Worm (Caenorhabditis elegans): ENCODE measurements around the gene K04C2.3.

The K04C2.3 gene

DNA sequence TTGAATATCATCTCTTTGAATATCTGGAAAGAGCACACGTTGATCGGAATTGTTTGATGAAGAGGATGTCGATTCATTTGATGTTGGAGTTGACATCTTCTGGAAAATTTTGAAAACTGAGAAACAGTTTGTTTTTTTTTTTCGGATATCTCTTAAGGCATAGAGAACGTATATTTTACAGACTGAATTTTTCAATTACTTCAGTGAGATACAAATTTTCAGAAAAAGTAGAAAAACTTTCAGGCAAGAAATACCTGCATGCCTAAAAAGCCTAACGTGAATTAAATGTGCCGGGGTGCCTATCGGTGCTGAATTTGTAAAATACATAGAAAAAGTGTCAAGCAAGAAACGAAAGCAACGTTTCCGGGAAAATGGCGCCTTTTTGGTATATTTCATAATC, 16.2 kb upstream of the K04C2.3 start, which contains the start of gene zak-1 (continued):
- TF ChIP-seq ceh-100 (GFP tag; IDR thresholded peaks at IDR 0.05) = no peak
- TF ChIP-seq Y95B8A.8 (GFP tag; IDR thresholded peaks at IDR 0.05) = no peak
- TF ChIP-seq aptf-2 (GFP tag; conservative IDR thresholded peaks at IDR 0.05) = no peak

ce11 chrIII:6857390-6857848, 15.5 kb upstream of the K04C2.3 start:
- TF ChIP-seq hmg-20 (GFP tag; IDR thresholded peaks at IDR 0.05) (no peak), attf-5 (GFP tag; optimal IDR thresholded peaks at IDR 0.05) (peak; percentile 64), hrde-1 (tag; optimal IDR thresholded peaks at IDR 0.05; ENCODE audit: borderline replicate concordance) (no peak), hmg-1.2 (GFP tag; IDR thresholded peaks at IDR 0.05) (peak; percentile 14; the same call in 1 of the 2 replicates), lsy-27 (tag; optimal IDR thresholded peaks at IDR 0.05; ENCODE audit: borderline replicate concordance, insufficient read depth) (no peak), egrh-3 (GFP tag; IDR thresholded peaks at IDR 0.05) (no peak), lin-40 (tag; optimal IDR thresholded peaks at IDR 0.05) (peak; percentile 25), hlh-12 (tag; optimal IDR thresholded peaks at IDR 0.05) (no peak), atf-7 (tag; optimal IDR thresholded peaks at IDR 0.05) (peak; percentile 21), snpc-1.1 (tag; optimal IDR thresholded peaks at IDR 0.05; ENCODE audit: insufficient read depth) (no peak), F22D6.2 (tag; optimal IDR thresholded peaks at IDR 0.05) (no peak), lin-54 (GFP tag; optimal IDR thresholded peaks at IDR 0.05) (no peak), lin-26 (GFP tag; IDR thresholded peaks at IDR 0.05) (no peak), let-607 (tag; optimal IDR thresholded peaks at IDR 0.05) (no peak), madf-10 (tag; optimal IDR thresholded peaks at IDR 0.05) (no peak), cebp-1 (GFP tag; IDR thresholded peaks at IDR 0.05) (peak; percentile 53; the same call in 1 of the 2 replicates), cebp-1 (tag; optimal IDR thresholded peaks at IDR 0.05) (peak; percentile 80), C17E4.6 (GFP tag; IDR thresholded peaks at IDR 0.05) (no peak), mel-28 (tag; optimal IDR thresholded peaks at IDR 0.05; ENCODE audit: borderline replicate concordance) (no peak), let-526 (GFP tag; IDR thresholded peaks at IDR 0.05) (no peak), chd-7 (tag; optimal IDR thresholded peaks at IDR 0.05) (no peak), ceh-91 (GFP tag; IDR thresholded peaks at IDR 0.05) (no peak), snpc-3.4 (tag; optimal IDR thresholded peaks at IDR 0.05) (no peak), Y67H2A.10 (GFP tag; conservative IDR thresholded peaks at IDR 0.05) (no peak), nhr-80 (tag; optimal IDR thresholded peaks at IDR 0.05) (peak; percentile 94), pha-4 (tag; optimal IDR thresholded peaks at IDR 0.05) (peak; percentile 86), F49E8.2 (tag; optimal IDR thresholded peaks at IDR 0.05; ENCODE audit: insufficient read depth) (no peak)

DNA sequence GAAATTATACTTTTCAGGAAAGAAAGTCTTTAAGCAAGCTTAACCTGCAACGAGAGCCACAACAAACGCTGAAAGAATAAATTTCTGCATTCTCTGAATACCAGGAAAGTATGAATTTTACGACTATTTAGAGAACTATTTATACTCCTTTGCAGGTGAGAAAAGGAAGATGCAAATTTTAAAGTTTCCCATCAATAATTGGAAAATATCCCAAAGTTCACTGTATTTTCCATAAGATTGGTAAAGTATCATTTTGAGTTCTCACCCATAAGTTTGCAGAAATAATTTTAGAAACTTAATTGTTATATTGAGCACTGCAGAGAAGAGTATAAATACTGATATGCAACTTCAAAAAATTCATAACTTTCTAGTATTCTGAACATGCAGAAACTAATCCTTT, 13.4 kb upstream of the K04C2.3 start, which contains the start of gene clec-158:
Gene clec-158 (minus strand): TSS at position 101 of the 400 bp plus-strand sequence.
- TF ChIP-seq nhr-27 (tag; optimal IDR thresholded peaks at IDR 0.05) (no peak), ztf-26 (tag; optimal IDR thresholded peaks at IDR 0.05) (no peak), gei-17 (GFP tag; optimal IDR thresholded peaks at IDR 0.05) (no peak), Y79H2A.3 (GFP tag; conservative IDR thresholded peaks at IDR 0.05) (no peak), akir-1 (GFP tag; optimal IDR thresholded peaks at IDR 0.05) (no peak), athp-1 (tag; optimal IDR thresholded peaks at IDR 0.05) (no peak), cebp-1 (GFP tag; IDR thresholded peaks at IDR 0.05) (no peak), cebp-1 (tag; optimal IDR thresholded peaks at IDR 0.05) (no peak), let-607 (tag; optimal IDR thresholded peaks at IDR 0.05) (no peak), F39B2.1 (GFP tag; IDR thresholded peaks at IDR 0.05) (no peak), lag-1 (GFP tag; IDR thresholded peaks at IDR 0.05) (no peak), dox-1 (GFP tag; IDR thresholded peaks at IDR 0.05) (no peak), rpc-1 (optimal IDR thresholded peaks at IDR 0.05) (no peak), rpc-1 (tag; optimal IDR thresholded peaks at IDR 0.05) (no peak), ZK185.1 (tag; optimal IDR thresholded peaks at IDR 0.05; ENCODE audit: poor library complexity, severe bottlenecking) (no peak)
